Worm (Caenorhabditis elegans) whole organism, L4/young adult: ENCODE measurements around the gene dct-19.

Experiments
- W03F9.2 ChIP-seq: fragments of 150-350 bp; optimal IDR thresholded peaks from 2 replicates; lab custom pipeline; 2014; ENCODE audit warnings: missing biosample characterization, missing genetic modification characterization
- dao-5 ChIP-seq: sonication (generic microtip); optimal IDR thresholded peaks from 2 replicates; lab custom pipeline; 2016; ENCODE audit warnings: missing genotype, missing genetic modification characterization, moderate library complexity, missing compliant biosample characterization
- him-1 ChIP-seq: sonication (generic microtip); optimal IDR thresholded peaks from 2 replicates; lab custom pipeline; 2016; ENCODE audit warnings: missing genotype, missing genetic modification reagents, missing genetic modification characterization, missing compliant biosample characterization

ce11 chrIV:12921027-12921426 lies 21.7 kb upstream of the dct-19 start, which contains the start of gene C32H11.4:
- TF ChIP-seq him-1 (tag; lab: Kevin White, UChicago) (no peak), W03F9.2 (tag; lab: Kevin White, UChicago) (no peak), dao-5 (tag; lab: Kevin White, UChicago) (no peak)
